Worm (Caenorhabditis elegans) whole organism, L1 larva: ENCODE measurements around the gene tsp-21.

ENCODE experiments used
- ceh-88 ChIP-seq: fragments of 200-800 bp; sonication (Bioruptor generic); IDR thresholded peaks from 2 replicates; pipeline ENCODE4 v1.3.6; 2022; ENCODE audit warnings: missing genetic modification characterization, missing compliant biosample characterization
- dpl-1 ChIP-seq, 3 experiments: fragments of 150-350 bp in 2 of 3; sonication (generic microtip) in 1 of 3; optimal IDR thresholded peaks; 2 replicates each; lab custom pipeline; 2014 to 2017; ENCODE audit warnings: missing biosample characterization in 3 of 3, missing genetic modification characterization in 3 of 3, missing genetic modification reagents in 3 of 3
- pqm-1 ChIP-seq: sonication (generic microtip); optimal IDR thresholded peaks from 3 replicates; lab custom pipeline; 2017; ENCODE audit warnings: missing biosample characterization, missing genetic modification characterization
- unc-130 ChIP-seq: fragments of 150-350 bp; optimal IDR thresholded peaks from 2 replicates; lab custom pipeline; 2017; ENCODE audit warnings: missing biosample characterization, missing genetic modification characterization, inconsistent platforms
- ztf-4 ChIP-seq: fragments of 150-350 bp; optimal IDR thresholded peaks from 2 replicates; lab custom pipeline; 2014; ENCODE audit warnings: missing biosample characterization, missing genetic modification characterization

DNA sequence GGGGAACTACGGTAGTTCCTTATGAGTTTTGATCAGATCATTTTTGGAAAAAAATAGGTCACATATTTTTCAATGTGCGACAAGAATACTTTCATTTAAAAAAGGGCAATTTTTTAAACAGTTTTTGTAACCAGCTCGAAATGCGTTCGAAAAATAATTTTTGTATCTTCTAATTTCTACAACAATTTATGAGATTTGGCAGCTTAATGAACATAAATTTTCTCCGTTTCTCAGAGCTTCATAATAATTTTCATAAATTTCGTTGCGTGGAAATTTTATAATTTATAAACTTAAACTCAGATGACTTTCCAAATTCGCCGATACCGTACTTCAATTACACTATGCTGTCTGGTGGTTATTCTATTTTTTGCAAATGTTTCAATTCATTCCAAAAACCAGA is 37.3 kb upstream of the tsp-21 start, which contains the start of gene F21G4.3:
- TF ChIP-seq unc-130 (tag; lab: Kevin White, UChicago) (no peak), dpl-1 (GFP tag; optimal IDR thresholded peaks at IDR 0.05; lab: Kevin White, UChicago) (no peak), ztf-4 (tag; lab: Kevin White, UChicago) (no peak), pqm-1 (tag; lab: Kevin White, UChicago) (no peak), ceh-88 (GFP tag; lab: Robert Waterston, UW) (no peak)
